Worm (Caenorhabditis elegans) whole organism, late embryonic: ENCODE measurements around the gene str-102.

Experiments used
- C08G9.2 ChIP-seq: sonication (generic microtip); optimal IDR thresholded peaks from 2 replicates; lab custom pipeline; 2016; ENCODE audit warnings: mild to moderate bottlenecking, missing genetic modification characterization, moderate library complexity, missing compliant biosample characterization
- ceh-2 ChIP-seq: sonication (generic microtip); optimal IDR thresholded peaks from 2 replicates; lab custom pipeline; 2016; ENCODE audit warnings: missing genotype, missing genetic modification characterization, missing compliant biosample characterization
- ceh-22 ChIP-seq: sonication (generic microtip); optimal IDR thresholded peaks from 2 replicates; lab custom pipeline; 2017; ENCODE audit warnings: missing biosample characterization, missing genetic modification characterization
- ceh-24 ChIP-seq: sonication (generic microtip); optimal IDR thresholded peaks from 2 replicates; lab custom pipeline; 2016; ENCODE audit warnings: mild to moderate bottlenecking, missing genetic modification characterization, missing compliant biosample characterization
- ceh-30 ChIP-seq: fragments of 150-350 bp; optimal IDR thresholded peaks from 2 replicates; lab custom pipeline; 2014; ENCODE audit warnings: missing biosample characterization, missing genetic modification characterization
- ceh-34 ChIP-seq: sonication (generic microtip); optimal IDR thresholded peaks from 2 replicates; lab custom pipeline; 2016; ENCODE audit warnings: mild to moderate bottlenecking, missing genetic modification characterization, missing compliant biosample characterization
- ceh-48 ChIP-seq: sonication (generic microtip); optimal IDR thresholded peaks from 2 replicates; lab custom pipeline; 2016; ENCODE audit warnings: missing genetic modification characterization, inconsistent platforms, missing compliant biosample characterization
- che-1 ChIP-seq: sonication (generic microtip); optimal IDR thresholded peaks from 2 replicates; lab custom pipeline; 2016; ENCODE audit warnings: mild to moderate bottlenecking, missing genetic modification characterization, missing compliant biosample characterization
- dve-1 ChIP-seq: sonication (generic microtip); optimal IDR thresholded peaks from 2 replicates; lab custom pipeline; 2017; ENCODE audit warnings: antibody characterized with exemption, mild to moderate bottlenecking, missing genetic modification characterization, missing compliant biosample characterization
- elt-2 ChIP-seq: sonication (generic microtip); optimal IDR thresholded peaks from 2 replicates; lab custom pipeline; 2016; ENCODE audit warnings: missing genetic modification reagents, missing genetic modification characterization, missing compliant biosample characterization
- ets-4 ChIP-seq: sonication (generic microtip); optimal IDR thresholded peaks from 2 replicates; lab custom pipeline; 2016; ENCODE audit warnings: missing genetic modification characterization, missing compliant biosample characterization
- eyg-1 ChIP-seq: sonication (generic microtip); optimal IDR thresholded peaks from 2 replicates; lab custom pipeline; 2016; ENCODE audit warnings: missing genotype, missing genetic modification characterization, missing compliant biosample characterization
- gmeb-2 ChIP-seq: sonication (generic microtip); optimal IDR thresholded peaks from 2 replicates; lab custom pipeline; 2016; ENCODE audit warnings: missing genetic modification characterization, inconsistent platforms, missing compliant biosample characterization
- hlh-13 ChIP-seq: fragments of 200-800 bp; sonication (Bioruptor generic); optimal IDR thresholded peaks from 2 replicates; lab custom pipeline; 2018; ENCODE audit warnings: mild to moderate bottlenecking, missing genetic modification characterization, missing compliant biosample characterization
- hlh-15 ChIP-seq: sonication (generic microtip); optimal IDR thresholded peaks from 2 replicates; lab custom pipeline; 2016; ENCODE audit warnings: missing genetic modification characterization, missing compliant biosample characterization
- hlh-6 ChIP-seq: sonication (generic microtip); optimal IDR thresholded peaks from 2 replicates; lab custom pipeline; 2016; ENCODE audit warnings: missing genotype, missing genetic modification characterization, missing compliant biosample characterization
- lim-6 ChIP-seq: sonication (generic microtip); optimal IDR thresholded peaks from 2 replicates; lab custom pipeline; 2016; ENCODE audit warnings: missing genetic modification characterization, missing compliant biosample characterization
- mec-3 ChIP-seq: sonication (generic microtip); optimal IDR thresholded peaks from 2 replicates; lab custom pipeline; 2016; ENCODE audit warnings: borderline replicate concordance, missing genetic modification characterization, missing compliant biosample characterization
- nfya-1 ChIP-seq: sonication (generic microtip); optimal IDR thresholded peaks from 2 replicates; lab custom pipeline; 2017; ENCODE audit warnings: missing genetic modification characterization, mild to moderate bottlenecking, missing compliant biosample characterization, antibody characterized with exemption, moderate library complexity
- nhr-232 ChIP-seq: sonication (generic microtip); optimal IDR thresholded peaks from 2 replicates; lab custom pipeline; 2016; ENCODE audit warnings: missing genetic modification characterization, missing compliant biosample characterization
- odd-2 ChIP-seq: sonication (generic microtip); optimal IDR thresholded peaks from 2 replicates; lab custom pipeline; 2017; ENCODE audit warnings: antibody characterized with exemption, mild to moderate bottlenecking, missing genetic modification characterization, missing compliant biosample characterization
- pax-1 ChIP-seq: fragments of 150-350 bp; optimal IDR thresholded peaks from 2 replicates; lab custom pipeline; 2014; ENCODE audit warnings: missing biosample characterization, missing genetic modification characterization
- pha-4 ChIP-seq: fragments of 150-350 bp; optimal IDR thresholded peaks from 2 replicates; lab custom pipeline; 2018; ENCODE audit warnings: missing biosample characterization, missing genetic modification reagents, missing genetic modification characterization
- pqm-1 ChIP-seq: sonication (generic microtip); optimal IDR thresholded peaks from 2 replicates; lab custom pipeline; 2016; ENCODE audit warnings: missing genetic modification characterization, missing compliant biosample characterization
- sox-4 ChIP-seq: sonication (generic microtip); optimal IDR thresholded peaks from 2 replicates; lab custom pipeline; 2017; ENCODE audit warnings: mild to moderate bottlenecking, missing genetic modification characterization, inconsistent platforms, missing compliant biosample characterization
- syd-9 ChIP-seq: sonication (generic microtip); optimal IDR thresholded peaks from 2 replicates; lab custom pipeline; 2016; ENCODE audit warnings: mild to moderate bottlenecking, missing genetic modification characterization, moderate library complexity, missing compliant biosample characterization
- tbx-7 ChIP-seq: sonication (generic microtip); optimal IDR thresholded peaks from 2 replicates; lab custom pipeline; 2016; ENCODE audit warnings: missing genotype, missing genetic modification characterization, missing compliant biosample characterization
- ttx-3 ChIP-seq: sonication (generic microtip); optimal IDR thresholded peaks from 2 replicates; lab custom pipeline; 2016; ENCODE audit warnings: missing genetic modification reagents, missing genetic modification characterization, missing compliant biosample characterization
- unc-42 ChIP-seq: sonication (generic microtip); optimal IDR thresholded peaks from 2 replicates; lab custom pipeline; 2016; ENCODE audit warnings: missing genotype, missing genetic modification characterization, missing compliant biosample characterization
- unc-55 ChIP-seq: sonication (generic microtip); optimal IDR thresholded peaks from 2 replicates; lab custom pipeline; 2017; ENCODE audit warnings: missing biosample characterization, missing genetic modification reagents, missing genetic modification characterization
- zip-5 ChIP-seq: sonication (generic microtip); optimal IDR thresholded peaks from 2 replicates; lab custom pipeline; 2016; ENCODE audit warnings: missing genetic modification characterization, missing compliant biosample characterization
- ztf-16 ChIP-seq: sonication (generic microtip); optimal IDR thresholded peaks from 2 replicates; lab custom pipeline; 2017; ENCODE audit warnings: missing genetic modification characterization, missing compliant biosample characterization

str-102 gene

ce11 chrV:15415951-15416350 is 31.1 kb downstream of the str-102 start, which contains the start of gene srh-265:
srh-265 (plus strand) TSS chrV:15416251.
- TF ChIP-seq ceh-30 (tag; lab: Kevin White, UChicago) (no peak), ets-4 (tag; lab: Kevin White, UChicago) (no peak), dve-1 (no peak), ceh-2 (tag; lab: Kevin White, UChicago) (no peak), eyg-1 (no peak), ceh-22 (tag; lab: Kevin White, UChicago) (no peak)

- TF ChIP-seq tbx-7 (no peak), C08G9.2 (no peak), pax-1 (no peak), elt-2 (no peak), nhr-232 (tag; lab: Kevin White, UChicago) (no peak), lim-6 (tag; lab: Kevin White, UChicago) (no peak), gmeb-2 (tag; lab: Kevin White, UChicago) (no peak), mec-3 (tag; lab: Kevin White, UChicago) (no peak), odd-2 (no peak), pqm-1 (tag; lab: Kevin White, UChicago) (no peak), ceh-22 (tag; lab: Kevin White, UChicago) (no peak), ttx-3 (tag; lab: Kevin White, UChicago) (no peak), nfya-1 (tag; lab: Kevin White, UChicago) (no peak), eyg-1 (no peak), unc-55 (GFP tag; lab: Kevin White, UChicago) (no peak), unc-42 (tag; lab: Kevin White, UChicago) (no peak), sox-4 (no peak), zip-5 (tag; lab: Kevin White, UChicago) (no peak)
- TF ChIP-seq, all 69 proteins: peak for 0
These were observed 33.0 kb downstream of the str-102 start, which contains the start of gene T06E6.10 for ce11 chrV:15417822-15418221. T06E6.10 (plus strand) TSS chrV:15418122.

ce11 chrV:15423601-15424000 is 38.8 kb downstream of the str-102 start, which contains the start of gene fbxa-104:
fbxa-104 (minus strand) TSS chrV:15423683.
- TF ChIP-seq ets-4 (tag; lab: Kevin White, UChicago) = no peak
- TF ChIP-seq lim-6 (tag; lab: Kevin White, UChicago) = no peak
- no peak for TF ChIP-seq che-1
- TF ChIP-seq, all 69 proteins: peak for 0

- TF ChIP-seq nhr-232 (tag; lab: Kevin White, UChicago) (no peak), syd-9 (no peak), hlh-15 (tag; lab: Kevin White, UChicago) (no peak), hlh-13 (GFP tag; lab: Kevin White, UChicago) (no peak)
These were observed 40.7 kb downstream of the str-102 start, which contains the start of gene Y36E3A.2 for ce11 chrV:15425368-15426091. Y36E3A.2 (plus strand) TSS chrV:15426041.

- TF ChIP-seq syd-9 (no peak), hlh-6 (no peak), sox-4 (no peak), hlh-15 (tag; lab: Kevin White, UChicago) (no peak), ceh-48 (tag; lab: Kevin White, UChicago) (no peak), nhr-232 (tag; lab: Kevin White, UChicago) (no peak), ceh-24 (tag; lab: Kevin White, UChicago) (no peak), unc-42 (tag; lab: Kevin White, UChicago) (no peak), ztf-16 (no peak), ceh-30 (tag; lab: Kevin White, UChicago) (no peak), pha-4 (no peak), mec-3 (tag; lab: Kevin White, UChicago) (no peak), nfya-1 (tag; lab: Kevin White, UChicago) (no peak), ceh-34 (no peak)
These were observed 42.1 kb downstream of the str-102 start, which contains the start of gene fbxa-209 for ce11 chrV:15426944-15427343. fbxa-209 (minus strand) TSS chrV:15427044.
